Worm (Caenorhabditis elegans) whole organism, late embryonic: ENCODE results near the gene F55A11.6.

Experiments
- C38D4.7 ChIP-seq: fragments of 200-800 bp; sonication (Bioruptor generic); optimal IDR thresholded peaks from 2 replicates; lab custom pipeline; 2018; ENCODE audit warnings: mild to moderate bottlenecking, missing genetic modification characterization, moderate library complexity, missing compliant biosample characterization
- K09A11.1 ChIP-seq: sonication (generic microtip); optimal IDR thresholded peaks from 2 replicates; lab custom pipeline; 2017; ENCODE audit warnings: antibody characterized with exemption, mild to moderate bottlenecking, missing genetic modification characterization, missing compliant biosample characterization; ENCODE audit not compliant: insufficient read depth
- Y22D7AL.16 ChIP-seq: sonication (generic microtip); optimal IDR thresholded peaks from 2 replicates; lab custom pipeline; 2016; ENCODE audit warnings: missing genetic modification characterization, missing compliant biosample characterization
- ahr-1 ChIP-seq: sonication (generic microtip); optimal IDR thresholded peaks from 2 replicates; lab custom pipeline; 2016; ENCODE audit warnings: missing genetic modification characterization, missing compliant biosample characterization
- ceh-14 ChIP-seq: sonication (generic microtip); optimal IDR thresholded peaks from 2 replicates; lab custom pipeline; 2016; ENCODE audit warnings: missing genotype, missing genetic modification characterization, missing compliant biosample characterization
- ceh-2 ChIP-seq: sonication (generic microtip); optimal IDR thresholded peaks from 2 replicates; lab custom pipeline; 2016; ENCODE audit warnings: missing genotype, missing genetic modification characterization, missing compliant biosample characterization
- ceh-22 ChIP-seq: sonication (generic microtip); optimal IDR thresholded peaks from 2 replicates; lab custom pipeline; 2017; ENCODE audit warnings: missing biosample characterization, missing genetic modification characterization
- ceh-30 ChIP-seq: fragments of 150-350 bp; optimal IDR thresholded peaks from 2 replicates; lab custom pipeline; 2014; ENCODE audit warnings: missing biosample characterization, missing genetic modification characterization
- ceh-31 ChIP-seq: sonication (generic microtip); optimal IDR thresholded peaks from 2 replicates; lab custom pipeline; 2016; ENCODE audit warnings: missing genetic modification characterization, missing compliant biosample characterization
- ceh-34 ChIP-seq: sonication (generic microtip); optimal IDR thresholded peaks from 2 replicates; lab custom pipeline; 2016; ENCODE audit warnings: mild to moderate bottlenecking, missing genetic modification characterization, missing compliant biosample characterization
- ceh-48 ChIP-seq: sonication (generic microtip); optimal IDR thresholded peaks from 2 replicates; lab custom pipeline; 2016; ENCODE audit warnings: missing genetic modification characterization, inconsistent platforms, missing compliant biosample characterization
- ceh-6 ChIP-seq: fragments of 200-800 bp; sonication (Bioruptor generic); optimal IDR thresholded peaks from 2 replicates; lab custom pipeline; 2018; ENCODE audit warnings: mild to moderate bottlenecking, missing genetic modification characterization, missing compliant biosample characterization
- che-1 ChIP-seq: sonication (generic microtip); optimal IDR thresholded peaks from 2 replicates; lab custom pipeline; 2016; ENCODE audit warnings: mild to moderate bottlenecking, missing genetic modification characterization, missing compliant biosample characterization
- elt-2 ChIP-seq: sonication (generic microtip); optimal IDR thresholded peaks from 2 replicates; lab custom pipeline; 2016; ENCODE audit warnings: missing genetic modification reagents, missing genetic modification characterization, missing compliant biosample characterization
- elt-4 ChIP-seq: sonication (generic microtip); optimal IDR thresholded peaks from 2 replicates; lab custom pipeline; 2016; ENCODE audit warnings: missing genetic modification characterization, missing compliant biosample characterization
- ets-4 ChIP-seq: sonication (generic microtip); optimal IDR thresholded peaks from 2 replicates; lab custom pipeline; 2016; ENCODE audit warnings: missing genetic modification characterization, missing compliant biosample characterization
- gmeb-2 ChIP-seq: sonication (generic microtip); optimal IDR thresholded peaks from 2 replicates; lab custom pipeline; 2016; ENCODE audit warnings: missing genetic modification characterization, inconsistent platforms, missing compliant biosample characterization
- hlh-15 ChIP-seq: sonication (generic microtip); optimal IDR thresholded peaks from 2 replicates; lab custom pipeline; 2016; ENCODE audit warnings: missing genetic modification characterization, missing compliant biosample characterization
- hlh-6 ChIP-seq: sonication (generic microtip); optimal IDR thresholded peaks from 2 replicates; lab custom pipeline; 2016; ENCODE audit warnings: missing genotype, missing genetic modification characterization, missing compliant biosample characterization
- hlh-8 ChIP-seq: sonication (generic microtip); optimal IDR thresholded peaks from 2 replicates; lab custom pipeline; 2016; ENCODE audit warnings: missing genotype, missing genetic modification characterization, missing compliant biosample characterization
- lim-6 ChIP-seq: sonication (generic microtip); optimal IDR thresholded peaks from 2 replicates; lab custom pipeline; 2016; ENCODE audit warnings: missing genetic modification characterization, missing compliant biosample characterization
- mec-3 ChIP-seq: sonication (generic microtip); optimal IDR thresholded peaks from 2 replicates; lab custom pipeline; 2016; ENCODE audit warnings: borderline replicate concordance, missing genetic modification characterization, missing compliant biosample characterization
- nhr-232 ChIP-seq: sonication (generic microtip); optimal IDR thresholded peaks from 2 replicates; lab custom pipeline; 2016; ENCODE audit warnings: missing genetic modification characterization, missing compliant biosample characterization
- npax-4 ChIP-seq: sonication (generic microtip); optimal IDR thresholded peaks from 2 replicates; lab custom pipeline; 2016; ENCODE audit warnings: missing genetic modification characterization, missing compliant biosample characterization
- odd-2 ChIP-seq: sonication (generic microtip); optimal IDR thresholded peaks from 2 replicates; lab custom pipeline; 2017; ENCODE audit warnings: antibody characterized with exemption, mild to moderate bottlenecking, missing genetic modification characterization, missing compliant biosample characterization
- pat-9 ChIP-seq: fragments of 200-800 bp; sonication (Bioruptor generic); optimal IDR thresholded peaks from 2 replicates; lab custom pipeline; 2018; ENCODE audit warnings: mild to moderate bottlenecking, missing genetic modification characterization, moderate library complexity, missing compliant biosample characterization
- pha-2 ChIP-seq: sonication (generic microtip); optimal IDR thresholded peaks from 2 replicates; lab custom pipeline; 2017; ENCODE audit warnings: mild to moderate bottlenecking, missing genetic modification characterization, missing compliant biosample characterization
- pha-4 ChIP-seq: fragments of 150-350 bp; optimal IDR thresholded peaks from 2 replicates; lab custom pipeline; 2018; ENCODE audit warnings: missing biosample characterization, missing genetic modification reagents, missing genetic modification characterization
- pqm-1 ChIP-seq: sonication (generic microtip); optimal IDR thresholded peaks from 2 replicates; lab custom pipeline; 2016; ENCODE audit warnings: missing genetic modification characterization, missing compliant biosample characterization
- rnt-1 ChIP-seq: sonication (generic microtip); optimal IDR thresholded peaks from 2 replicates; lab custom pipeline; 2016; ENCODE audit warnings: missing genetic modification characterization, missing compliant biosample characterization
- sdc-2 ChIP-seq: sonication (generic microtip); optimal IDR thresholded peaks from 2 replicates; lab custom pipeline; 2016; ENCODE audit warnings: missing genotype, missing genetic modification characterization, missing compliant biosample characterization
- sox-2 ChIP-seq: fragments of 200-800 bp; sonication (Bioruptor generic); IDR thresholded peaks from 2 replicates; pipeline ENCODE4 v1.3.6; 2022; ENCODE audit warnings: missing genetic modification reagents, missing genetic modification characterization, missing compliant biosample characterization
- syd-9 ChIP-seq: sonication (generic microtip); optimal IDR thresholded peaks from 2 replicates; lab custom pipeline; 2016; ENCODE audit warnings: mild to moderate bottlenecking, missing genetic modification characterization, moderate library complexity, missing compliant biosample characterization
- tbx-2 ChIP-seq: sonication (generic microtip); optimal IDR thresholded peaks from 2 replicates; lab custom pipeline; 2016; ENCODE audit warnings: missing genetic modification characterization, missing compliant biosample characterization
- tbx-7 ChIP-seq: sonication (generic microtip); optimal IDR thresholded peaks from 2 replicates; lab custom pipeline; 2016; ENCODE audit warnings: missing genotype, missing genetic modification characterization, missing compliant biosample characterization
- ttx-3 ChIP-seq: sonication (generic microtip); optimal IDR thresholded peaks from 2 replicates; lab custom pipeline; 2016; ENCODE audit warnings: missing genetic modification reagents, missing genetic modification characterization, missing compliant biosample characterization
- unc-55 ChIP-seq: sonication (generic microtip); optimal IDR thresholded peaks from 2 replicates; lab custom pipeline; 2017; ENCODE audit warnings: missing biosample characterization, missing genetic modification reagents, missing genetic modification characterization
- unc-86 ChIP-seq: sonication (generic microtip); optimal IDR thresholded peaks from 2 replicates; lab custom pipeline; 2016; ENCODE audit warnings: missing genetic modification characterization, missing compliant biosample characterization
- ztf-16 ChIP-seq: sonication (generic microtip); optimal IDR thresholded peaks from 2 replicates; lab custom pipeline; 2017; ENCODE audit warnings: missing genetic modification characterization, missing compliant biosample characterization

Gene F55A11.6

DNA sequence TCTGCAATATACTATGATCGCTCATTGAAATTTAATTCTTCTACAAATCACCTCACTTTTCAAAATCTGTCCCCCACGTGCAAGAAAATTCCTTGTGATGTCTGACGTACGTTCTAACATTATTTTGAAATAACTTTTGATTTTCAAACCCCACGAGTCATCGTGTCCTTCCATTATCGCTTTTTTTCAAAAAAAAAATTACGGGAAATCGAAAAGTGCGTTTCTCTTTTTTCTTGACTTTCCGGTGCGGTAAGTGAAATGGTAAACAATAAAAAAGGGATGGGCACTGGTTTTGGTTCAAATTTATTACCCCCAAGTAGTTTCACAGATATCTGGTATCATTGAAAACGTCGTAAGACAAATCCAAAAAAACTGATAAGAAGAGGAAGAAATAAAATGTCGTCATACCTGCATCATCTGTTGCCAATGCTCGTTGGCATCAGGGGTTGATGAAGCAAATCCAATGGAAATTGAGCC, 26.9 kb downstream of the F55A11.6 start:
- TF ChIP-seq C38D4.7 (GFP tag; lab: Kevin White, UChicago) (no peak), ceh-6 (no peak), ceh-22 (tag; lab: Kevin White, UChicago) (no peak), pat-9 (tag; lab: Kevin White, UChicago) (no peak), pha-2 (no peak), ceh-2 (tag; lab: Kevin White, UChicago) (no peak), ets-4 (tag; lab: Kevin White, UChicago) (no peak), unc-86 (tag; lab: Kevin White, UChicago) (no peak), rnt-1 (tag; lab: Kevin White, UChicago) (no peak), ceh-14 (tag; lab: Kevin White, UChicago) (no peak), gmeb-2 (no peak), ztf-16 (no peak), pqm-1 (no peak), che-1 (no peak), ttx-3 (no peak), sdc-2 (no peak), sox-2 (GFP tag; lab: Robert Waterston, UW) (no peak), syd-9 (tag; lab: Kevin White, UChicago) (no peak), pha-4 (tag; lab: Kevin White, UChicago) (no peak)
- TF ChIP-seq, all 69 proteins: peak for 0

ce11 chrV:11809935-11810334, 33.3 kb downstream of the F55A11.6 start:
- no peak for TF ChIP-seq hlh-15 (tag; lab: Kevin White, UChicago)
- no peak for TF ChIP-seq mec-3 (tag; lab: Kevin White, UChicago)
- TF ChIP-seq hlh-8 (tag; lab: Kevin White, UChicago), result no peak
- TF ChIP-seq odd-2, result no peak
- no peak for TF ChIP-seq ceh-34 (tag; lab: Kevin White, UChicago)
- TF ChIP-seq tbx-7 (tag; lab: Kevin White, UChicago), result no peak
- TF ChIP-seq elt-2 (tag; lab: Kevin White, UChicago), result no peak

- TF ChIP-seq unc-86 (tag; lab: Kevin White, UChicago) (no peak), lim-6 (tag; lab: Kevin White, UChicago) (no peak), ets-4 (tag; lab: Kevin White, UChicago) (no peak)
These were observed 35.3 kb downstream of the F55A11.6 start, which contains the start of gene D2023.3 for ce11 chrV:11811921-11812320. Gene D2023.3, minus strand, starts transcription at chrV:11812021.

- no peak for TF ChIP-seq rnt-1 (tag; lab: Kevin White, UChicago)
- no peak for TF ChIP-seq ceh-48 (tag; lab: Kevin White, UChicago)
- no peak for TF ChIP-seq unc-55 (GFP tag; lab: Kevin White, UChicago)
- TF ChIP-seq elt-4 (tag; lab: Kevin White, UChicago), result no peak
- no peak for TF ChIP-seq ceh-30 (tag; lab: Kevin White, UChicago)
- TF ChIP-seq ahr-1 (tag; lab: Kevin White, UChicago), result no peak
- TF ChIP-seq syd-9 (tag; lab: Kevin White, UChicago), result no peak
- TF ChIP-seq nhr-232 (tag; lab: Kevin White, UChicago), result no peak
- TF ChIP-seq Y22D7AL.16 (tag; lab: Kevin White, UChicago), result no peak
- no peak for TF ChIP-seq pqm-1
- no peak for TF ChIP-seq lim-6 (tag; lab: Kevin White, UChicago)
- no peak for TF ChIP-seq npax-4 (tag; lab: Kevin White, UChicago)
- no peak for TF ChIP-seq ets-4 (tag; lab: Kevin White, UChicago)
- no peak for TF ChIP-seq K09A11.1 (tag; lab: Kevin White, UChicago)
- no peak for TF ChIP-seq ceh-31
- no peak for TF ChIP-seq tbx-2 (tag; lab: Kevin White, UChicago)
- TF ChIP-seq pha-4 (tag; lab: Kevin White, UChicago), result no peak
- no peak for TF ChIP-seq hlh-6
These were observed 38.9 kb downstream of the F55A11.6 start for ce11 chrV:11815566-11815965.
